Fruit fly (Drosophila melanogaster): ENCODE data around the gene CG31510.

DNA sequence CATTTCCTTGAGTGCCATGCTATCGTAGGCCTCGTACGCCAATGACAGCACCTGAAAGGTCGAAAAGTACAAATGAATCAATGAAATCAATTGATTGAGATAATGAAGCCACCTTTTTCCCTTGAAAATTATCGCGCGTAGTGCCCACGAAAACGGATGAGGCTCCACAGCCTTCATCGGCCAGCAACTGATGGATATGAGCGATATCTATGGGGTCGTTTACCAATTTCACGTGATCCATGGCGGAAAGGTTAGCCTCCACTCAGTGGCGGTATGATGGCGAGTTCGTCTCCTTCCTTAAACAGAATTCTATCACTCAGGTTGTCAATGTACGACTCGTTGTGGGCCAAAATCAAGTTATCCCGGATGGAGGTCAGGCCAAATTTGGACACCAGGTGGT lies 4.1 kb upstream of the CG31510 start:
- TF ChIP-seq CG16779 (tag; optimal IDR thresholded peaks at IDR 0.05) (no peak), eg (GFP tag; IDR thresholded peaks at IDR 0.05) (no peak), Hr38 (GFP tag; optimal IDR thresholded peaks at IDR 0.05) (no peak), Ets21C (GFP tag; optimal IDR thresholded peaks at IDR 0.05) (no peak), dsx (GFP tag; optimal IDR thresholded peaks at IDR 0.05; ENCODE audit: poor library complexity, severe bottlenecking) (no peak), OdsH (GFP tag; optimal IDR thresholded peaks at IDR 0.05) (no peak), CG11762 (GFP tag; optimal IDR thresholded peaks at IDR 0.05; ENCODE audit: insufficient read depth) (no peak), Gug (GFP tag; IDR thresholded peaks at IDR 0.05) (no peak), CG6163 (GFP tag; IDR thresholded peaks at IDR 0.05) (no peak), fd59A (GFP tag; optimal IDR thresholded peaks at IDR 0.05) (no peak), Met (GFP tag; optimal IDR thresholded peaks at IDR 0.05) (no peak), CG10631 (GFP tag; optimal IDR thresholded peaks at IDR 0.05) (no peak), Lpt (GFP tag; optimal IDR thresholded peaks at IDR 0.05) (no peak), net (GFP tag; optimal IDR thresholded peaks at IDR 0.05) (no peak)

Measured in whole organism, prepupa.